Fruit fly (Drosophila melanogaster) whole organism, prepupa: ENCODE results near the gene CG14507.

Experiments used
- CG10669 ChIP-seq: fragments of 200-800 bp; sonication (Bioruptor generic); optimal IDR thresholded peaks from 3 replicates; lab custom pipeline; 2018; ENCODE audit warnings: missing biosample characterization, mild to moderate bottlenecking, missing genetic modification characterization, moderate library complexity
- CG11294 ChIP-seq: fragments of 200-800 bp; sonication (Bioruptor generic); IDR thresholded peaks from 2 replicates; pipeline ENCODE4 v1.3.6; 2022; ENCODE audit warnings: missing biosample characterization, missing genetic modification characterization
- CG11762 ChIP-seq: fragments of 200-800 bp; sonication (Bioruptor generic); optimal IDR thresholded peaks from 3 replicates; lab custom pipeline; 2016; ENCODE audit warnings: missing biosample characterization, missing genetic modification characterization; ENCODE audit not compliant: insufficient read depth
- CG11902 ChIP-seq: fragments of 200-800 bp; sonication (Bioruptor generic); optimal IDR thresholded peaks from 3 replicates; lab custom pipeline; 2016; ENCODE audit warnings: missing biosample characterization, missing genetic modification characterization
- CG15336 ChIP-seq: fragments of 200-800 bp; sonication (Bioruptor generic); IDR thresholded peaks from 2 replicates; pipeline ENCODE4 v1.3.6; 2022; ENCODE audit warnings: missing biosample characterization, missing genetic modification characterization
- CG1621 ChIP-seq: fragments of 200-800 bp; sonication (Bioruptor generic); optimal IDR thresholded peaks from 3 replicates; lab custom pipeline; 2018; ENCODE audit warnings: missing biosample characterization, mild to moderate bottlenecking, missing genetic modification characterization
- CG16779 ChIP-seq: fragments of 200-800 bp; sonication (Bioruptor generic); optimal IDR thresholded peaks from 3 replicates; lab custom pipeline; 2017; ENCODE audit warnings: missing biosample characterization, mild to moderate bottlenecking, missing genetic modification characterization
- CG3032 ChIP-seq: fragments of 200-800 bp; optimal IDR thresholded peaks from 2 replicates; lab custom pipeline; 2019; ENCODE audit warnings: missing biosample characterization, mild to moderate bottlenecking, missing genetic modification characterization, moderate library complexity
- CG31627 ChIP-seq: fragments of 200-800 bp; sonication (Bioruptor generic); optimal IDR thresholded peaks from 3 replicates; lab custom pipeline; 2016; ENCODE audit warnings: missing biosample characterization, missing genetic modification characterization
- CG32006 ChIP-seq: fragments of 200-800 bp; sonication (Bioruptor generic); optimal IDR thresholded peaks from 3 replicates; lab custom pipeline; 2017; ENCODE audit warnings: missing biosample characterization, mild to moderate bottlenecking, missing genetic modification characterization
- CG34406 ChIP-seq: fragments of 200-800 bp; sonication (Bioruptor generic); optimal IDR thresholded peaks from 3 replicates; lab custom pipeline; 2016; ENCODE audit warnings: missing biosample characterization, missing genetic modification characterization
- CG4318 ChIP-seq: fragments of 200-800 bp; sonication (Bioruptor generic); optimal IDR thresholded peaks from 3 replicates; lab custom pipeline; 2017; ENCODE audit warnings: missing biosample characterization, mild to moderate bottlenecking, missing genetic modification characterization
- CG6163 ChIP-seq: fragments of 200-800 bp; sonication (Bioruptor generic); IDR thresholded peaks from 3 replicates; pipeline ENCODE4 v1.3.6; 2022; ENCODE audit warnings: missing biosample characterization, missing genetic modification characterization
- CG6276 ChIP-seq: fragments of 200-800 bp; sonication (Bioruptor generic); optimal IDR thresholded peaks from 2 replicates; lab custom pipeline; 2017; ENCODE audit warnings: missing biosample characterization, mild to moderate bottlenecking, missing genetic modification characterization
- CG6792 ChIP-seq: fragments of 200-800 bp; sonication (Bioruptor generic); optimal IDR thresholded peaks from 3 replicates; lab custom pipeline; 2016; ENCODE audit warnings: missing biosample characterization, missing genetic modification characterization
- CG6808 ChIP-seq: fragments of 200-800 bp; sonication (Bioruptor generic); optimal IDR thresholded peaks from 3 replicates; lab custom pipeline; 2017; ENCODE audit warnings: missing biosample characterization, missing genetic modification characterization, mild to moderate bottlenecking, moderate library complexity, missing genetic modification reagents
- CG6854 ChIP-seq: fragments of 200-800 bp; sonication (Bioruptor generic); optimal IDR thresholded peaks from 2 replicates; lab custom pipeline; 2017; ENCODE audit warnings: missing biosample characterization, mild to moderate bottlenecking, missing genetic modification characterization
- CG7368 ChIP-seq: fragments of 200-800 bp; sonication (Bioruptor generic); optimal IDR thresholded peaks from 3 replicates; lab custom pipeline; 2016; ENCODE audit warnings: missing biosample characterization, missing genetic modification characterization
- CG8119 ChIP-seq: fragments of 200-800 bp; sonication (Bioruptor generic); IDR thresholded peaks from 3 replicates; pipeline ENCODE4 v1.3.6; 2022; ENCODE audit warnings: missing biosample characterization, missing genetic modification characterization
- CG8319 ChIP-seq: fragments of 200-800 bp; sonication (Bioruptor generic); optimal IDR thresholded peaks from 3 replicates; lab custom pipeline; 2016; ENCODE audit warnings: missing biosample characterization, missing genetic modification characterization
- CG8632 ChIP-seq: fragments of 200-800 bp; sonication (Bioruptor generic); optimal IDR thresholded peaks from 3 replicates; lab custom pipeline; 2016; ENCODE audit warnings: missing biosample characterization, missing genetic modification characterization
- CG9139 ChIP-seq: fragments of 200-800 bp; sonication (Bioruptor generic); optimal IDR thresholded peaks from 3 replicates; lab custom pipeline; 2017; ENCODE audit warnings: missing biosample characterization, mild to moderate bottlenecking, missing genetic modification characterization
- Eip75B ChIP-seq: fragments of 200-800 bp; sonication (Bioruptor generic); optimal IDR thresholded peaks from 3 replicates; lab custom pipeline; 2016; ENCODE audit warnings: missing biosample characterization, missing genetic modification characterization
- Eip93F ChIP-seq: fragments of 200-800 bp; sonication (Bioruptor generic); optimal IDR thresholded peaks from 2 replicates; lab custom pipeline; 2016; ENCODE audit warnings: missing biosample characterization, mild to moderate bottlenecking, missing genetic modification characterization
- Ets21C ChIP-seq: fragments of 200-800 bp; sonication (Bioruptor generic); optimal IDR thresholded peaks from 3 replicates; lab custom pipeline; 2016; ENCODE audit warnings: missing biosample characterization, missing genetic modification characterization
- Gug ChIP-seq: fragments of 200-800 bp; sonication (Bioruptor generic); IDR thresholded peaks from 2 replicates; pipeline ENCODE4 v1.3.6; 2022; ENCODE audit warnings: missing biosample characterization, missing genetic modification characterization
- Hr38 ChIP-seq: sonication (Bioruptor generic); optimal IDR thresholded peaks from 2 replicates; lab custom pipeline; 2016; ENCODE audit warnings: missing biosample characterization, missing genetic modification characterization
- Lpt ChIP-seq: fragments of 200-800 bp; sonication (Bioruptor generic); optimal IDR thresholded peaks from 3 replicates; lab custom pipeline; 2016; ENCODE audit warnings: missing biosample characterization, missing genetic modification characterization
- Met ChIP-seq: fragments of 200-800 bp; sonication (Bioruptor generic); optimal IDR thresholded peaks from 3 replicates; lab custom pipeline; 2016; ENCODE audit warnings: missing biosample characterization, missing genetic modification characterization
- OdsH ChIP-seq: fragments of 200-800 bp; sonication (Bioruptor generic); optimal IDR thresholded peaks from 3 replicates; lab custom pipeline; 2016; ENCODE audit warnings: missing biosample characterization, missing genetic modification characterization
- Smox ChIP-seq: fragments of 200-800 bp; sonication (Bioruptor generic); optimal IDR thresholded peaks from 3 replicates; lab custom pipeline; 2016; ENCODE audit warnings: missing biosample characterization, missing genetic modification characterization
- Sox102F ChIP-seq: fragments of 200-800 bp; sonication (Bioruptor generic); optimal IDR thresholded peaks from 2 replicates; lab custom pipeline; 2016; ENCODE audit warnings: missing biosample characterization, mild to moderate bottlenecking, missing genetic modification characterization
- Sox14 ChIP-seq: fragments of 200-800 bp; sonication (Bioruptor generic); optimal IDR thresholded peaks from 3 replicates; lab custom pipeline; 2016; ENCODE audit warnings: missing biosample characterization, missing genetic modification characterization
- acj6 ChIP-seq: fragments of 200-800 bp; sonication (Bioruptor generic); optimal IDR thresholded peaks from 3 replicates; lab custom pipeline; 2016; ENCODE audit warnings: missing biosample characterization, missing genetic modification characterization
- cyc ChIP-seq: fragments of 200-800 bp; sonication (Bioruptor generic); optimal IDR thresholded peaks from 3 replicates; lab custom pipeline; 2016; ENCODE audit warnings: missing biosample characterization, missing genetic modification characterization
- dac ChIP-seq: fragments of 200-800 bp; sonication (Bioruptor generic); optimal IDR thresholded peaks from 2 replicates; lab custom pipeline; 2017; ENCODE audit warnings: missing biosample characterization, mild to moderate bottlenecking, missing genetic modification characterization
- dsx ChIP-seq: fragments of 200-800 bp; optimal IDR thresholded peaks from 3 replicates; lab custom pipeline; 2019; ENCODE audit warnings: missing biosample characterization, mild to moderate bottlenecking, missing genetic modification characterization, moderate library complexity; ENCODE audit not compliant: poor library complexity, severe bottlenecking
- eg ChIP-seq: fragments of 200-800 bp; sonication (Bioruptor generic); IDR thresholded peaks from 3 replicates; pipeline ENCODE4 v1.3.6; 2022; ENCODE audit warnings: missing biosample characterization, missing genetic modification characterization
- fd59A ChIP-seq: fragments of 200-800 bp; sonication (Bioruptor generic); optimal IDR thresholded peaks from 2 replicates; lab custom pipeline; 2017; ENCODE audit warnings: missing biosample characterization, mild to moderate bottlenecking, missing genetic modification characterization, missing genetic modification reagents
- fkh ChIP-seq: fragments of 200-800 bp; sonication (Bioruptor generic); optimal IDR thresholded peaks from 3 replicates; lab custom pipeline; 2017; ENCODE audit warnings: missing biosample characterization, mild to moderate bottlenecking, missing genetic modification characterization, moderate library complexity
- lz ChIP-seq: fragments of 200-800 bp; sonication (Bioruptor generic); optimal IDR thresholded peaks from 3 replicates; lab custom pipeline; 2016; ENCODE audit warnings: missing biosample characterization, missing genetic modification characterization
- pdm3 ChIP-seq: fragments of 200-800 bp; sonication (Bioruptor generic); optimal IDR thresholded peaks from 3 replicates; lab custom pipeline; 2016; ENCODE audit warnings: missing biosample characterization, missing genetic modification characterization
- salr ChIP-seq, 2 experiments: fragments of 200-800 bp; sonication (Bioruptor generic); optimal IDR thresholded peaks; 3 replicates each; lab custom pipeline; 2016 to 2018; ENCODE audit warnings: missing biosample characterization in 2 of 2, missing genetic modification characterization in 2 of 2, mild to moderate bottlenecking in 1 of 2
- ss ChIP-seq, 2 experiments: fragments of 200-800 bp; sonication (Bioruptor generic); optimal IDR thresholded peaks; 2 replicates in 1 of 2; 3 replicates in 1 of 2; lab custom pipeline; 2017 to 2018; ENCODE audit warnings: mild to moderate bottlenecking in 2 of 2, missing biosample characterization in 2 of 2, missing genetic modification characterization in 2 of 2, moderate library complexity in 1 of 2
- svp ChIP-seq: fragments of 200-800 bp; sonication (Bioruptor generic); peaks from one replicate; lab custom pipeline; 2016; ENCODE audit warnings: missing biosample characterization, missing genetic modification characterization
- topi ChIP-seq: fragments of 200-800 bp; sonication (Bioruptor generic); optimal IDR thresholded peaks from 3 replicates; lab custom pipeline; 2016; ENCODE audit warnings: missing biosample characterization, missing genetic modification characterization
- vri ChIP-seq: fragments of 200-800 bp; sonication (Bioruptor generic); optimal IDR thresholded peaks from 3 replicates; lab custom pipeline; 2016; ENCODE audit warnings: missing biosample characterization, mild to moderate bottlenecking, missing genetic modification characterization

Gene CG14507

DNA sequence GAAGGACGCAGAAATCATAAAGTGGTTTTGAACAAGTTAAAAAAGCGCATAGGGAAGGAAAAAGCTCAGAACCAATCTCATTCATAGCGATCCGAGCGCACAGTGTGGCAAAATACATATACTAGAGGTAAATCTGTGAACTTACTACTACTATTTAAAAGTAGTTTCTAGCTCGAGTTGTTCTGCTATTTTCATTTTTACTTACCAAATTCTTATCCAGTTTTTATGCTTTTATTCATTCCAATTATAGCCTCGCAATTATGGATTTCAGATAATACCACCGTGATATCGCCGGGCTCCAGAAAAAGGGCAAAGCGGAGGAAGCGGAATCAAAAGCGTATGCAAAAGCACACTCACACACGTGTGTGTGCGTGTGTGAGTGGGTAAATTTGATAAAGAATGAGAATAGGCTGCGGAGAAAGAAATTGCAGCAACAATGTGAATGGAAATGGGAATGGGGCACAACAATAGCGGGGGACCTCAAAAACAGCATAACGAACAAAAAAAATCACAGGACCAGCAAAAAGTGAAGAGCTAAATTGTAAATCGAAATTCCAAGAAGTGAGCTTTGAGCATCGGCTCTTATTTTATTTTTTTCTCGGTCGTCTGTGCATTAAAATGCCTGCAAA lies 29.4 kb upstream of the CG14507 start (continued):
- TF ChIP-seq CG6276 (GFP tag; lab: Kevin White, UChicago) (no peak), CG16779 (tag; lab: Kevin White, UChicago) (peak; percentile 11), CG15336 (peak; percentile 25; the same call in 1 of the 2 replicates), Sox14 (peak; percentile 82), CG6792 (GFP tag; lab: Kevin White, UChicago) (peak; percentile 48), dac (GFP tag; lab: Kevin White, UChicago) (no peak), OdsH (GFP tag; lab: Kevin White, UChicago) (peak; percentile 74), CG11294 (GFP tag; lab: Robert Waterston, UW) (peak; percentile 63), vri (GFP tag; lab: Kevin White, UChicago) (peak; percentile 75)

DNA sequence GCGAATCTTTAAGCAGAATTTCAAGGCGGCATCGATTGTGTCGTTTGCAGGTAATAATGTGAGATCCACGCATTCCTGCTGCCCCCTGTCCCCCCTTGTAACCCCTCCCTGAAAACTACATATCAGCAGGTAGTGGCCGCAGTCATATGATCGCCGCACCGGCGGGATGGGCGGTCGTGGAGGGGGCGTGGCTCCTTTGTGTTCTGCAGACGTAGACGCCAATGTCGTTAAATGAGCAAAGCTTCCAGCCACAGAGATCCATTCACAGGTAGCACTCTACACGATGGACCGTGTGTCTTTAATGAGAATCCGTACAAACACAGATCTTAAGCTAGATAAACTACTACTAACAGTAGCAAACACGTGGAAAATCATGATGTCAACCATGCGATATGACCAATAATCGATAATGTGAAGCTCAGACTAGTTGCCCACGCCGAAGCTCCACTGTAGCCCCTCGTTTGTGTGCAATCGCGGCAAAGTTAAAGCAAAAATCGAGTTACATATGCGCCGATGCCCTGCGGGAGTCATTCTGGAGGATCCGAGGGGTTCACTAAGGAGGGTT lies 28.5 kb upstream of the CG14507 start, which contains the start of gene CG45544:
TSS of gene CG45544 (plus strand) at position 523 of the 565 bp plus-strand sequence.
- TF ChIP-seq Eip93F (peak; percentile 92), eg (GFP tag; lab: Robert Waterston, UW) (peak; percentile 78), fd59A (GFP tag; lab: Kevin White, UChicago) (peak; percentile 96), CG16779 (tag; lab: Kevin White, UChicago) (peak; percentile 76), CG8319 (peak; percentile 91), CG7368 (GFP tag; lab: Kevin White, UChicago) (peak; percentile 95), CG8632 (GFP tag; lab: Kevin White, UChicago) (peak; percentile 90), CG11902 (peak; percentile 88), CG31627 (GFP tag; lab: Kevin White, UChicago) (peak; percentile 95), lz (GFP tag; lab: Kevin White, UChicago) (peak; percentile 97), topi (peak; percentile 94), Ets21C (peak; percentile 95), CG11294 (GFP tag; lab: Robert Waterston, UW) (peak; percentile 66), Gug (peak; percentile 94), dac (GFP tag; lab: Kevin White, UChicago) (peak; percentile 53), CG1621 (tag; lab: Kevin White, UChicago) (peak; percentile 98), CG6792 (GFP tag; lab: Kevin White, UChicago) (peak; percentile 98), Eip75B (peak; percentile 97), CG34406 (GFP tag; lab: Kevin White, UChicago) (peak; percentile 82), dsx (peak; percentile 92), CG8119 (GFP tag; lab: Robert Waterston, UW) (peak; percentile 81), vri (GFP tag; lab: Kevin White, UChicago) (peak; percentile 92), Met (GFP tag; lab: Kevin White, UChicago) (peak; percentile 96), svp (GFP tag; lab: Kevin White, UChicago) (peak; percentile 97), acj6 (peak; percentile 93), Sox14 (peak; percentile 97), fkh (GFP tag; lab: Kevin White, UChicago) (no peak), salr (GFP tag; optimal IDR thresholded peaks at IDR 0.05; lab: Kevin White, UChicago) (peak; percentile 79 to 95), CG32006 (GFP tag; lab: Kevin White, UChicago) (peak; percentile 82), CG11762 (peak; percentile 86), CG6276 (GFP tag; lab: Kevin White, UChicago) (peak; percentile 53), CG6854 (GFP tag; lab: Kevin White, UChicago) (peak; percentile 62), CG3032 (tag; lab: Kevin White, UChicago) (peak; percentile 95), Lpt (peak; percentile 75), ss (GFP tag; optimal IDR thresholded peaks at IDR 0.05; lab: Kevin White, UChicago) (peak; percentile 88 to 95), CG4318 (GFP tag; lab: Kevin White, UChicago) (peak; percentile 60), CG9139 (GFP tag; lab: Kevin White, UChicago) (peak; percentile 82), Hr38 (GFP tag; lab: Kevin White, UChicago) (no peak), CG6808 (peak; percentile 94), Sox102F (GFP tag; lab: Kevin White, UChicago) (peak; percentile 94), cyc (GFP tag; lab: Kevin White, UChicago) (peak; percentile 96), Smox (peak; percentile 90), pdm3 (GFP tag; lab: Kevin White, UChicago) (peak; percentile 93), CG10669 (GFP tag; lab: Kevin White, UChicago) (peak; percentile 95), CG6163 (GFP tag; lab: Robert Waterston, UW) (peak; percentile 94)
